Fruit fly (Drosophila melanogaster): Measurements from ENCODE around the gene CstF64.

The CstF64 gene

DNA sequence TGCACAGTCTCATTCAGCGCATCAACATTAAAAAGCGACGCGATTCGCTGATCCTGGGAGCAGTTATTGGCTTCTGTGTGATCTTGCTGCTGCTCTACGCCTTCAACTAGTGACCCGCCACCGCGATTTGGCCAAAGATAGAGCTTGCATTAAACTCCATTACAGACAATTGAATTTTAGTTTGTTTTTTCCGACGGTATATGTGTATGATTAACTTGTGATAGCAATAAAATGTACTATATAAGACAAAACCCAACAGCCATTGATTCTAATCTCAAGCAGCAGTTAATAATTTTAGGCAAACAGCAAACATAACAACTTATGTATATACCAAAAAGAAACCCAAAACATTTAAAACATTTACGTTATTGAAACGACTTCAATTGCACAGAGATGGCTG, 5.6 kb downstream of the CstF64 start, which contains the start of gene CG31231:
TSS of gene CG31231 (plus strand) at position 301 of the 400 bp plus-strand sequence.
- no peak for TF ChIP-seq sv (GFP tag; optimal IDR thresholded peaks at IDR 0.05)
- no peak for TF ChIP-seq usp (GFP tag; optimal IDR thresholded peaks at IDR 0.05)
- no peak for TF ChIP-seq lola (GFP tag; optimal IDR thresholded peaks at IDR 0.05)
- TF ChIP-seq pan (optimal IDR thresholded peaks at IDR 0.05) = no peak
- no peak for TF ChIP-seq Mio (GFP tag; optimal IDR thresholded peaks at IDR 0.05)
- no peak for TF ChIP-seq CG32264 (GFP tag; optimal IDR thresholded peaks at IDR 0.05)
- no peak for TF ChIP-seq dl (GFP tag; optimal IDR thresholded peaks at IDR 0.05; ENCODE audit: insufficient read depth in 1 of 2, partially characterized antibody in 2 of 2)
- TF ChIP-seq woc (GFP tag; optimal IDR thresholded peaks at IDR 0.05) = no peak
- no peak for TF ChIP-seq dsf (GFP tag; optimal IDR thresholded peaks at IDR 0.05; ENCODE audit: borderline replicate concordance)
- TF ChIP-seq Hr83 (GFP tag; optimal IDR thresholded peaks at IDR 0.05; ENCODE audit: poor library complexity, severe bottlenecking) = no peak
- TF ChIP-seq CG9705 (GFP tag; optimal IDR thresholded peaks at IDR 0.05) = no peak
- no peak for TF ChIP-seq OdsH (GFP tag; optimal IDR thresholded peaks at IDR 0.05)

DNA sequence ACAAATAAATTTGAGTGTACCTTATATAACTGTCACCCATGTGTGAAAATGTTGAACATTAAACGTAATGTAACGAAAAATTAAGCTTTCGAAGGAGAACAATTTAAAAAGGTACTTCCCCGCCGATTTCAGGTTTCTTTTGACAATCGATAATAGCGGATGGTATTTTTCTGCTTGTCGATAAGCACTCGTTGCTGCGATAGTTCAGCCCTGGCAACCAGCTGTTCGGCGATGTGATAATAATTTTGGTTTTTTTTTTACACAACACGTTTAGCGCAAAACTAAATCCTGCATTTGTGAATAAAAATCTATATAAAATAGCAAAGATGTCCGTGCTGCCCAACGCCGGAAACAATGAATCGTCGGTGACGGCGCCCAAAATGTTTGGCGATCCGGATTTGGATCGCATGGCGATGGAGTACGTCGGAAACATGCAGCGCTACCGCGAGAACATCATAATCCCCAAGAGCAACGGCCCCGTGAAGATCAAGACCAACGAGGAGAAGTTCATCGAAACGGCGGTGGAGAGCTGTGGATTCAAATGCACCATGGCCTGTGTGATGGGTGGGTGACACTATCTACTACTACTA, 8.3 kb downstream of the CstF64 start, which contains the start of gene CG31229:
TSS of gene CG31229 (plus strand) at position 194 of the 590 bp plus-strand sequence.
- TF ChIP-seq Vsx2 (GFP tag; optimal IDR thresholded peaks at IDR 0.05; ENCODE audit: partially characterized antibody) = no peak
- TF ChIP-seq Rel (GFP tag; optimal IDR thresholded peaks at IDR 0.05) = no peak
- peak; percentile 98 for TF ChIP-seq Rel (tag; optimal IDR thresholded peaks at IDR 0.05)

DNA sequence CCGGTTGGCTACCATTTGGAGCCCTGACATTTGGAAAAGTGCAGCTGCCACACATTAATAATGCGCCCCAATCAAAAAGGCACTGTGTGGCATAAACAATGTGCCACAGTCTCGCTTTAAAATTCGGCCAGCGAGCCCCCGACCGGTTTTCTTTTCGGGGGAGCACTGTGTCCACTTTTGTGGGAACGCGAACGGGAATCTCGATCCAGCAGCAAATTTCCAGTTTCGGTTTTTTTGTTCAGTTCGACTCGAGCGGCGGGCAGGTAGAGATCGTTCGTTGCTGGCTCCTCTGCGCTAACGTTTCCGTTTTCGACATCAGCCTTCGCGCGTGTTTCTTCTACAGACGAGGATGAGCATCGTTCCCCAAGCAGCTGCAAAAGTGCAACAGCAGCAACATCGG, 9.7 kb downstream of the CstF64 start, which contains the start of gene CG7702:
TSS of gene CG7702 (plus strand) at position 239 of the 400 bp plus-strand sequence.
- TF ChIP-seq br (GFP tag; optimal IDR thresholded peaks at IDR 0.05) (peak; percentile 1), Dif (GFP tag; optimal IDR thresholded peaks at IDR 0.05; ENCODE audit: partially characterized antibody) (peak; percentile 30), Hr83 (GFP tag; optimal IDR thresholded peaks at IDR 0.05; ENCODE audit: poor library complexity, severe bottlenecking) (peak; percentile 5), lola (GFP tag; optimal IDR thresholded peaks at IDR 0.05) (no peak), pan (optimal IDR thresholded peaks at IDR 0.05) (no peak), Vsx2 (GFP tag; optimal IDR thresholded peaks at IDR 0.05; ENCODE audit: partially characterized antibody) (peak; percentile 75), Rel (GFP tag; optimal IDR thresholded peaks at IDR 0.05) (peak; percentile 22), Rel (tag; optimal IDR thresholded peaks at IDR 0.05) (peak; percentile 75), CG32264 (GFP tag; optimal IDR thresholded peaks at IDR 0.05) (no peak), HLH106 (tag; optimal IDR thresholded peaks at IDR 0.05) (no peak), jim (GFP tag; optimal IDR thresholded peaks at IDR 0.05) (peak; percentile 86)

DNA sequence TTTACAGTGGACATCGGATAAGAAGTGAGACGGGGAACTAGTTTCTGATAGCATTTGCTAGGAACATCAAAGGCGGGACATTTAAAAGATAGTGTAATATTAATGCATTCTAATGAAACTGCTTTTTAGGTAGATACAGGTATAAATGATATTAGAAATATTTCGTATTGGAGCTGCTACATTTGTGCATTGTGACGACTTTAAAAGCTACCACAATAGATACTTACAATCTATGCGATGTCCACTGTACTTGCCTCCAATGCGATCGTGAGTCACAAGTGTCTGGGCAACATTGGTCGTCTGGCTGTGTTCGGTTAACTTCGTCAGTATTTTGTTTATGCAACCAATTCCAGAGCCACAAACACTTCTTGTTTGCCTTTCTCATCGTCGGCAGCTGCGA, 10.4 kb downstream of the CstF64 start:
- TF ChIP-seq foxo (GFP tag; optimal IDR thresholded peaks at IDR 0.05) (peak in 1 of 2 experiments; percentile 65), rgr (GFP tag; optimal IDR thresholded peaks at IDR 0.05) (peak; percentile 56), Sp1 (GFP tag; optimal IDR thresholded peaks at IDR 0.05) (peak; percentile 13), jim (GFP tag; optimal IDR thresholded peaks at IDR 0.05) (no peak), pan (optimal IDR thresholded peaks at IDR 0.05) (no peak), woc (GFP tag; optimal IDR thresholded peaks at IDR 0.05) (peak; percentile 38), psq (GFP tag; optimal IDR thresholded peaks at IDR 0.05) (peak; percentile 31), lola (GFP tag; optimal IDR thresholded peaks at IDR 0.05) (no peak), tai (GFP tag; optimal IDR thresholded peaks at IDR 0.05) (no peak), brk (GFP tag; optimal IDR thresholded peaks at IDR 0.05) (no peak), dl (GFP tag; optimal IDR thresholded peaks at IDR 0.05; ENCODE audit: insufficient read depth in 1 of 2, partially characterized antibody in 2 of 2) (no peak), Hr83 (GFP tag; optimal IDR thresholded peaks at IDR 0.05; ENCODE audit: poor library complexity, severe bottlenecking) (no peak), HLH106 (tag; optimal IDR thresholded peaks at IDR 0.05) (peak; percentile 61), sv (GFP tag; optimal IDR thresholded peaks at IDR 0.05) (no peak), dsf (GFP tag; optimal IDR thresholded peaks at IDR 0.05; ENCODE audit: borderline replicate concordance) (no peak), CG32264 (GFP tag; optimal IDR thresholded peaks at IDR 0.05) (no peak), usp (GFP tag; optimal IDR thresholded peaks at IDR 0.05) (no peak), Rel (GFP tag; optimal IDR thresholded peaks at IDR 0.05) (no peak), Rel (tag; optimal IDR thresholded peaks at IDR 0.05) (no peak), Hr78 (GFP tag; optimal IDR thresholded peaks at IDR 0.05) (no peak), br (GFP tag; optimal IDR thresholded peaks at IDR 0.05) (peak; percentile 51), Vsx2 (GFP tag; optimal IDR thresholded peaks at IDR 0.05; ENCODE audit: partially characterized antibody) (no peak), h (GFP tag; optimal IDR thresholded peaks at IDR 0.05) (peak; percentile 69), sage (GFP tag; optimal IDR thresholded peaks at IDR 0.05) (no peak), Dif (GFP tag; optimal IDR thresholded peaks at IDR 0.05; ENCODE audit: partially characterized antibody) (no peak), Hnf4 (GFP tag; optimal IDR thresholded peaks at IDR 0.05) (no peak), fru (GFP tag; optimal IDR thresholded peaks at IDR 0.05) (peak; percentile 74), GATAd (GFP tag; optimal IDR thresholded peaks at IDR 0.05) (no peak), Myc (optimal IDR thresholded peaks at IDR 0.05) (no peak), Jra (GFP tag; optimal IDR thresholded peaks at IDR 0.05) (no peak), Dfd (GFP tag; optimal IDR thresholded peaks at IDR 0.05) (no peak), CrebA (GFP tag; optimal IDR thresholded peaks at IDR 0.05; ENCODE audit: borderline replicate concordance) (no peak), CG9705 (GFP tag; optimal IDR thresholded peaks at IDR 0.05) (no peak), ey (GFP tag; optimal IDR thresholded peaks at IDR 0.05) (peak; percentile 75), OdsH (GFP tag; optimal IDR thresholded peaks at IDR 0.05) (peak; percentile 64), Abd-B (GFP tag; optimal IDR thresholded peaks at IDR 0.05) (no peak), dmrt93B (GFP tag; optimal IDR thresholded peaks at IDR 0.05) (no peak), N (GFP tag; optimal IDR thresholded peaks at IDR 0.05) (no peak), Mio (GFP tag; optimal IDR thresholded peaks at IDR 0.05) (no peak)
